Worm (Caenorhabditis elegans) whole organism, L4/young adult: ENCODE data around the gene emb-8.

Experiments used
- W03F9.2 ChIP-seq: fragments of 150-350 bp; optimal IDR thresholded peaks from 2 replicates; lab custom pipeline; 2014; ENCODE audit warnings: missing biosample characterization, missing genetic modification characterization
- dao-5 ChIP-seq: sonication (generic microtip); optimal IDR thresholded peaks from 2 replicates; lab custom pipeline; 2016; ENCODE audit warnings: missing genotype, missing genetic modification characterization, moderate library complexity, missing compliant biosample characterization
- him-1 ChIP-seq: sonication (generic microtip); optimal IDR thresholded peaks from 2 replicates; lab custom pipeline; 2016; ENCODE audit warnings: missing genotype, missing genetic modification reagents, missing genetic modification characterization, missing compliant biosample characterization

DNA sequence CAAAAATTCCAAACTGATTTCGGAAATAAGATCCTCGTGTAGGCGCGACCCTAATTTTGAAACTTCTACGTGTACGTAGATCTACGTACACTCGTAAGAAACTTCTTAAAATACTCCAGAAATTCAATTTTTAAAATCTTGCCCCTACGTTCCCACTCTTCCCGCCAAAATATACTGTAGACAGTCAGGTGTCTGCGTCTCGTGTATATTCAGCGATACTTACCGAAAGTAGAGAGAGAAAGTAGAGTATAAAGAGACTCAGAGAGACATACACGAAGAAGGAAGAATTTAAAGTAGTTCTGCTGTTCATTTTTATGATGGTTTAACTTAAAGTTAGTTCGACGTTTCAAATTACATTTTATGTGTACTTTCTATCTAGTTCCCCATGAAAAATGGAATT is 6.2 kb downstream of the emb-8 start:
- TF ChIP-seq him-1: no peak
- TF ChIP-seq dao-5 (tag; lab: Kevin White, UChicago): no peak
- TF ChIP-seq W03F9.2 (tag; lab: Kevin White, UChicago): no peak
